Fruit fly (Drosophila melanogaster) Kc167 (cell line): ENCODE results near the gene Sr-CIII.

ENCODE experiments used
- Myc ChIP-seq: fragments of >200 bp; optimal IDR thresholded peaks from 2 replicates; lab custom pipeline; 2017; ENCODE audit warnings: missing external identifiers
- Sin3A ChIP-seq: fragments of >200 bp; optimal IDR thresholded peaks from 2 replicates; lab custom pipeline; 2018; ENCODE audit warnings: missing external identifiers
- h ChIP-seq: fragments of >200 bp; optimal IDR thresholded peaks from 3 replicates; lab custom pipeline; 2018; ENCODE audit warnings: missing external identifiers
- psq ChIP-seq: fragments of >200 bp; optimal IDR thresholded peaks from 2 replicates; lab custom pipeline; 2017; ENCODE audit warnings: missing external identifiers

dm6 chr2L:4146317-4146716, 26.2 kb downstream of the Sr-CIII start:
- no peak for TF ChIP-seq psq (lab: Kevin White, UChicago)
- TF ChIP-seq Myc: no peak
- no peak for TF ChIP-seq h
- TF ChIP-seq Sin3A (lab: Kevin White, UChicago): no peak
